Worm (Caenorhabditis elegans) whole organism, L3 larva: ENCODE results near the gene flp-21.

Source experiments
- ama-1 ChIP-seq: fragments of 150-350 bp; optimal IDR thresholded peaks from 2 replicates; lab custom pipeline; 2018
- egl-27 ChIP-seq: sonication (generic microtip); optimal IDR thresholded peaks from 4 replicates; lab custom pipeline; 2017; ENCODE audit warnings: missing biosample characterization, missing genetic modification reagents, missing genetic modification characterization
- elt-1 ChIP-seq: fragments of 150-350 bp; optimal IDR thresholded peaks from 2 replicates; lab custom pipeline; 2014; ENCODE audit warnings: missing biosample characterization, missing genetic modification characterization
- jun-1 ChIP-seq: fragments of 150-350 bp; optimal IDR thresholded peaks from 2 replicates; lab custom pipeline; 2014; ENCODE audit warnings: missing biosample characterization, missing genetic modification reagents, missing genetic modification characterization
- lsy-12 ChIP-seq: sonication (generic microtip); optimal IDR thresholded peaks from 2 replicates; lab custom pipeline; 2016; ENCODE audit warnings: mild to moderate bottlenecking, missing genetic modification characterization, missing compliant biosample characterization
- nfya-1 ChIP-seq: sonication (generic microtip); optimal IDR thresholded peaks from 2 replicates; lab custom pipeline; 2017; ENCODE audit warnings: missing genetic modification characterization, mild to moderate bottlenecking, missing compliant biosample characterization, antibody characterized with exemption, moderate library complexity; ENCODE audit not compliant: insufficient read depth
- nhr-28 ChIP-seq: fragments of 150-350 bp; optimal IDR thresholded peaks from 2 replicates; lab custom pipeline; 2014; ENCODE audit warnings: missing biosample characterization, missing genetic modification characterization
- unc-39 ChIP-seq: sonication (generic microtip); optimal IDR thresholded peaks from 4 replicates; lab custom pipeline; 2017; ENCODE audit warnings: missing biosample characterization, missing genetic modification characterization
- unc-62 ChIP-seq: fragments of 150-350 bp; sonication (generic microtip); optimal IDR thresholded peaks from 4 replicates; lab custom pipeline; 2014; ENCODE audit warnings: missing biosample characterization, missing genetic modification reagents, missing genetic modification characterization
- ztf-11 ChIP-seq: fragments of 150-350 bp; optimal IDR thresholded peaks from 2 replicates; lab custom pipeline; 2014; ENCODE audit warnings: missing biosample characterization, missing genetic modification characterization
- ztf-4 ChIP-seq: fragments of 150-350 bp; optimal IDR thresholded peaks from 2 replicates; lab custom pipeline; 2014; ENCODE audit warnings: missing biosample characterization, missing genetic modification characterization

ce11 chrV:7804801-7805163 lies 11.6 kb downstream of the flp-21 start, which contains the start of gene xpo-1:
- no peak for TF ChIP-seq egl-27 (tag; lab: Kevin White, UChicago)
- no peak for TF ChIP-seq ztf-11 (tag; lab: Kevin White, UChicago)
- no peak for TF ChIP-seq ama-1 (lab: Kevin White, UChicago)
- no peak for TF ChIP-seq jun-1 (tag; lab: Kevin White, UChicago)
- TF ChIP-seq ztf-4 (tag; lab: Kevin White, UChicago), result no peak
- TF ChIP-seq nfya-1 (tag; lab: Kevin White, UChicago), result no peak
- no peak for TF ChIP-seq nhr-28 (tag; lab: Kevin White, UChicago)
- no peak for TF ChIP-seq lsy-12 (tag; lab: Kevin White, UChicago)
- no peak for TF ChIP-seq unc-62 (GFP tag; lab: Kevin White, UChicago)
- no peak for TF ChIP-seq unc-39 (tag; lab: Kevin White, UChicago)
- TF ChIP-seq elt-1, result no peak
